ENCODE assay signal across 2 fruit fly cellular contexts in genomic region chr3R:22071628-22072027, dm6.
A peak's percentile ranks its signal among the peaks of the same experiment; 100 is the strongest.
TF ChIP-seq lines count a peak whose summit lies in the region.

No protein-coding gene starts in this region.

- no peak for TF ChIP-seq CTCF in whole organism, embryonic (GFP tag; optimal IDR thresholded peaks at IDR 0.05; lab: Kevin White, UChicago)

TF ChIP-seq in whole organism, embryonic, 481 proteins besides CTCF, POLR2A, EP300 and RAD21:
- TF ChIP-seq CG8765 (GFP tag; IDR thresholded peaks at IDR 0.05; lab: Robert Waterston, UW) (no peak), zfh1 (GFP tag; IDR thresholded peaks at IDR 0.05; lab: Robert Waterston, UW) (0 out of 3 replicates have a peak, but pooled peaks have one; percentile 28), ato (GFP tag; IDR thresholded peaks at IDR 0.05; lab: Robert Waterston, UW; ENCODE audit: partially characterized antibody) (0 out of 2 replicates have a peak, but pooled peaks have one; percentile 6), Hr39 (optimal IDR thresholded peaks at IDR 0.05; lab: Kevin White, UChicago) (peak; percentile 57), z (GFP tag; IDR thresholded peaks at IDR 0.05; lab: Robert Waterston, UW) (0 out of 3 replicates have a peak, but pooled peaks have one; percentile 11), schlank (tag; optimal IDR thresholded peaks at IDR 0.05; lab: Kevin White, UChicago) (no peak), Ets65A (GFP tag; lab: Kevin White, UChicago) (peak; percentile 11)

TF ChIP-seq in whole organism, wandering third instar larva, 38 proteins besides CTCF, POLR2A, EP300 and RAD21:
- TF ChIP-seq Sp1 (GFP tag; optimal IDR thresholded peaks at IDR 0.05; lab: Kevin White, UChicago) (no peak), ey (GFP tag; optimal IDR thresholded peaks at IDR 0.05; lab: Kevin White, UChicago) (no peak), woc (GFP tag; optimal IDR thresholded peaks at IDR 0.05; lab: Kevin White, UChicago) (no peak), br (GFP tag; optimal IDR thresholded peaks at IDR 0.05; lab: Kevin White, UChicago) (no peak), HLH106 (tag; optimal IDR thresholded peaks at IDR 0.05; lab: Kevin White, UChicago) (no peak), Dfd (GFP tag; optimal IDR thresholded peaks at IDR 0.05; lab: Kevin White, UChicago) (peak; percentile 82), GATAd (GFP tag; optimal IDR thresholded peaks at IDR 0.05; lab: Kevin White, UChicago) (no peak), fru (GFP tag; optimal IDR thresholded peaks at IDR 0.05; lab: Kevin White, UChicago) (no peak)

Comparison
In these comparisons a context has a peak if more than half of its experiments do, and no peak if none do; other contexts are left out.
1. Of the 10 proteins assayed by ChIP-seq in both whole organism, embryonic and whole organism, wandering third instar larva: peak only in whole organism, embryonic: none; only in whole organism, wandering third instar larva: Dfd; in both: none; in neither: 9.